Fruit fly (Drosophila melanogaster): ENCODE data around the gene CG17027.

dm6 chr3L:16017528-16018250, 37.8 kb downstream of the CG17027 start:
- TF ChIP-seq pdm3 (GFP tag; optimal IDR thresholded peaks at IDR 0.05) (no peak), svp (GFP tag) (no peak), CG8319 (GFP tag; optimal IDR thresholded peaks at IDR 0.05) (no peak), CG11902 (GFP tag; optimal IDR thresholded peaks at IDR 0.05) (no peak), dsx (GFP tag; optimal IDR thresholded peaks at IDR 0.05; ENCODE audit: poor library complexity, severe bottlenecking) (no peak), ss (GFP tag; optimal IDR thresholded peaks at IDR 0.05) (no peak), Gug (GFP tag; IDR thresholded peaks at IDR 0.05) (no peak), OdsH (GFP tag; optimal IDR thresholded peaks at IDR 0.05) (no peak), CG34406 (GFP tag; optimal IDR thresholded peaks at IDR 0.05) (no peak)

Data from whole organism, prepupa.